Fruit fly (Drosophila melanogaster) whole organism, embryonic: Measurements from ENCODE around the gene CG43339.
A peak's percentile ranks its signal among the peaks of the same experiment; 100 is the strongest.

ENCODE experiments used
- Ada2b ChIP-seq: fragments of 200-800 bp; sonication (Bioruptor generic); IDR thresholded peaks from 2 replicates; pipeline ENCODE4 v1.3.6; 2022; ENCODE audit warnings: missing biosample characterization, missing genetic modification characterization
- Awh ChIP-seq: fragments of 200-800 bp; sonication (Bioruptor generic); IDR thresholded peaks from 2 replicates; pipeline ENCODE4, ENCODE4 v1.3.6; 2022; ENCODE audit warnings: missing biosample characterization, missing genetic modification characterization
- B-H1 ChIP-seq: fragments of 200-800 bp; sonication (Bioruptor generic); IDR thresholded peaks from 3 replicates; pipeline ENCODE4 v1.3.6; 2022; ENCODE audit warnings: missing biosample characterization, missing genetic modification characterization
- CG10431 ChIP-seq: fragments of 200-800 bp; sonication (Bioruptor generic); optimal IDR thresholded peaks from 3 replicates; lab custom pipeline; 2018; ENCODE audit warnings: missing biosample characterization, mild to moderate bottlenecking, missing genetic modification characterization
- CG14441 ChIP-seq: fragments of 200-800 bp; sonication (Bioruptor generic); IDR thresholded peaks from 2 replicates; pipeline ENCODE4 v1.3.6; 2022; ENCODE audit warnings: missing biosample characterization, missing genetic modification characterization
- CG1647 ChIP-seq: fragments of 200-800 bp; sonication (Bioruptor generic); optimal IDR thresholded peaks from 3 replicates; lab custom pipeline; 2016; ENCODE audit warnings: missing biosample characterization, missing genetic modification characterization
- CG16863 ChIP-seq: fragments of 200-800 bp; sonication (Bioruptor generic); optimal IDR thresholded peaks from 3 replicates; lab custom pipeline; 2016; ENCODE audit warnings: missing biosample characterization, missing genetic modification characterization
- CG1832 ChIP-seq: fragments of 200-800 bp; sonication (Bioruptor generic); optimal IDR thresholded peaks from 2 replicates; lab custom pipeline; 2017; ENCODE audit warnings: missing biosample characterization, mild to moderate bottlenecking, missing genetic modification characterization, inconsistent platforms
- CG3281 ChIP-seq: fragments of 200-800 bp; sonication (Bioruptor generic); optimal IDR thresholded peaks from 3 replicates; lab custom pipeline; 2017; ENCODE audit warnings: missing biosample characterization, mild to moderate bottlenecking, missing genetic modification characterization
- CG4404 ChIP-seq: fragments of 200-800 bp; sonication (Bioruptor generic); IDR thresholded peaks from 2 replicates; pipeline ENCODE4 v1.3.6; 2022; ENCODE audit warnings: missing biosample characterization, missing genetic modification characterization
- CG4820 ChIP-seq: fragments of 200-800 bp; sonication (Bioruptor generic); optimal IDR thresholded peaks from 3 replicates; lab custom pipeline; 2016; ENCODE audit warnings: missing biosample characterization, missing genetic modification characterization
- CG5180 ChIP-seq: fragments of 200-800 bp; sonication (Bioruptor generic); optimal IDR thresholded peaks from 3 replicates; lab custom pipeline; 2017; ENCODE audit warnings: missing biosample characterization, missing genetic modification characterization, mild to moderate bottlenecking, moderate library complexity, missing genetic modification reagents
- CG6175 ChIP-seq: fragments of 200-800 bp; sonication (Bioruptor generic); IDR thresholded peaks from 3 replicates; pipeline ENCODE4 v1.3.6; 2022; ENCODE audit warnings: missing biosample characterization, missing genetic modification characterization
- CG6765 ChIP-seq: fragments of 200-800 bp; sonication (Bioruptor generic); optimal IDR thresholded peaks from 3 replicates; lab custom pipeline; 2017; ENCODE audit warnings: missing biosample characterization, mild to moderate bottlenecking, missing genetic modification characterization
- CG6854 ChIP-seq: fragments of 200-800 bp; sonication (Bioruptor generic); optimal IDR thresholded peaks from 3 replicates; lab custom pipeline; 2017; ENCODE audit warnings: missing biosample characterization, mild to moderate bottlenecking, missing genetic modification characterization
- CG7372 ChIP-seq: fragments of 200-800 bp; sonication (Bioruptor generic); IDR thresholded peaks from 2 replicates; pipeline ENCODE4 v1.3.6; 2022; ENCODE audit warnings: missing biosample characterization, missing genetic modification characterization
- CG8281 ChIP-seq: fragments of 200-800 bp; sonication (Bioruptor generic); optimal IDR thresholded peaks from 2 replicates; lab custom pipeline; 2018; ENCODE audit warnings: missing biosample characterization, mild to moderate bottlenecking, missing genetic modification characterization, moderate library complexity
- CG8359 ChIP-seq: fragments of 200-800 bp; sonication (Bioruptor generic); optimal IDR thresholded peaks from 2 replicates; lab custom pipeline; 2017; ENCODE audit warnings: missing biosample characterization, mild to moderate bottlenecking, missing genetic modification characterization, borderline replicate concordance
- CG9437 ChIP-seq: fragments of 200-800 bp; sonication (Bioruptor generic); optimal IDR thresholded peaks from 2 replicates; lab custom pipeline; 2018; ENCODE audit warnings: missing biosample characterization, mild to moderate bottlenecking, missing genetic modification characterization
- CG9797 ChIP-seq: fragments of 200-800 bp; sonication (Bioruptor generic); optimal IDR thresholded peaks from 3 replicates; lab custom pipeline; 2018; ENCODE audit warnings: missing biosample characterization, mild to moderate bottlenecking, missing genetic modification characterization
- Dad ChIP-seq: fragments of 200-800 bp; sonication (Bioruptor generic); optimal IDR thresholded peaks from 3 replicates; lab custom pipeline; 2016; ENCODE audit warnings: missing biosample characterization, missing genetic modification characterization
- Gsc ChIP-seq: fragments of 200-800 bp; sonication (Bioruptor generic); IDR thresholded peaks from 2 replicates; pipeline ENCODE4 v1.3.6; 2022; ENCODE audit warnings: missing biosample characterization, missing genetic modification characterization
- HLH3B ChIP-seq: fragments of 200-800 bp; sonication (Bioruptor generic); IDR thresholded peaks from 2 replicates; pipeline ENCODE4 v1.3.6; 2022; ENCODE audit warnings: missing biosample characterization, missing genetic modification characterization
- Hr78 ChIP-seq, 2 experiments: fragments of 200-800 bp in 1 of 2; fragments of >200 bp in 1 of 2; sonication (Bioruptor generic) in 1 of 2; optimal IDR thresholded peaks; 2 replicates each; lab custom pipeline; 2017 to 2019; ENCODE audit warnings: missing biosample characterization in 2 of 2, missing genetic modification characterization in 2 of 2, mild to moderate bottlenecking in 1 of 2, moderate library complexity in 1 of 2
- Mrtf ChIP-seq: fragments of 200-800 bp; sonication (Bioruptor generic); IDR thresholded peaks from 3 replicates; pipeline ENCODE4 v1.3.6; 2022; ENCODE audit warnings: missing biosample characterization, missing genetic modification characterization
- NC2α ChIP-seq: fragments of 200-800 bp; sonication (Bioruptor generic); optimal IDR thresholded peaks from 2 replicates; lab custom pipeline; 2016; ENCODE audit warnings: missing biosample characterization, missing genetic modification characterization
- NC2β ChIP-seq: fragments of 200-800 bp; sonication (Bioruptor generic); optimal IDR thresholded peaks from 2 replicates; lab custom pipeline; 2016; ENCODE audit warnings: missing biosample characterization, missing genetic modification characterization
- Ravus ChIP-seq: fragments of 200-800 bp; sonication (Bioruptor generic); IDR thresholded peaks from 2 replicates; pipeline ENCODE4 v1.3.6; 2022; ENCODE audit warnings: missing biosample characterization, missing genetic modification characterization
- TFAM ChIP-seq: fragments of 200-800 bp; sonication (Bioruptor generic); optimal IDR thresholded peaks from 2 replicates; lab custom pipeline; 2017; ENCODE audit warnings: missing biosample characterization, missing genetic modification characterization, inconsistent platforms
- Xbp1 ChIP-seq: fragments of 200-800 bp; sonication (Bioruptor generic); optimal IDR thresholded peaks from 3 replicates; lab custom pipeline; 2016; ENCODE audit warnings: missing biosample characterization, mild to moderate bottlenecking, missing genetic modification characterization
- aop ChIP-seq: fragments of 200-800 bp; sonication (Bioruptor generic); IDR thresholded peaks from 2 replicates; pipeline ENCODE4 v1.3.6; 2022; ENCODE audit warnings: missing biosample characterization, missing genetic modification characterization
- br ChIP-seq: fragments of >200 bp; optimal IDR thresholded peaks from 2 replicates; lab custom pipeline; 2017
- da ChIP-seq: fragments of 200-800 bp; sonication (Bioruptor generic); optimal IDR thresholded peaks from 2 replicates; lab custom pipeline; 2016; ENCODE audit warnings: missing biosample characterization, missing genetic modification characterization
- ewg ChIP-seq: fragments of 200-800 bp; sonication (Bioruptor generic); optimal IDR thresholded peaks from 3 replicates; lab custom pipeline; 2017; ENCODE audit warnings: mild to moderate bottlenecking, missing biosample characterization, missing genetic modification reagents, missing genetic modification characterization
- exex ChIP-seq: fragments of 200-800 bp; sonication (Bioruptor generic); optimal IDR thresholded peaks from 4 replicates; lab custom pipeline; 2018; ENCODE audit warnings: missing biosample characterization, mild to moderate bottlenecking, missing genetic modification characterization, moderate library complexity
- gcm2 ChIP-seq: fragments of 200-800 bp; sonication (Bioruptor generic); optimal IDR thresholded peaks from 2 replicates; lab custom pipeline; 2016; ENCODE audit warnings: missing biosample characterization, missing genetic modification characterization
- gro ChIP-seq: fragments of 200-800 bp; sonication (Bioruptor generic); optimal IDR thresholded peaks from 2 replicates; lab custom pipeline; 2016; ENCODE audit warnings: missing biosample characterization, missing genetic modification characterization
- klu ChIP-seq: fragments of 200-800 bp; sonication (Bioruptor generic); IDR thresholded peaks from 2 replicates; pipeline ENCODE4 v1.3.6; 2022; ENCODE audit warnings: missing biosample characterization, missing genetic modification characterization
- nerfin-2 ChIP-seq: fragments of 200-800 bp; sonication (Bioruptor generic); IDR thresholded peaks from 2 replicates; pipeline ENCODE4 v1.3.6; 2022; ENCODE audit warnings: missing biosample characterization, missing genetic modification characterization; ENCODE audit not compliant: partially characterized antibody
- nmo ChIP-seq: fragments of 200-800 bp; sonication (Bioruptor generic); optimal IDR thresholded peaks from 2 replicates; lab custom pipeline; 2018; ENCODE audit warnings: missing biosample characterization, mild to moderate bottlenecking, missing genetic modification characterization, moderate library complexity
- org-1 ChIP-seq: fragments of 200-800 bp; sonication (Bioruptor generic); optimal IDR thresholded peaks from 2 replicates; lab custom pipeline; 2017; ENCODE audit warnings: missing biosample characterization, missing genetic modification characterization
- pho ChIP-seq: fragments of 200-800 bp; sonication (Bioruptor generic); optimal IDR thresholded peaks from 2 replicates; lab custom pipeline; 2016; ENCODE audit warnings: missing biosample characterization, missing genetic modification characterization
- pum ChIP-seq: fragments of 200-800 bp; sonication (Bioruptor generic); optimal IDR thresholded peaks from 2 replicates; lab custom pipeline; 2016; ENCODE audit warnings: missing biosample characterization, missing genetic modification characterization
- ro ChIP-seq: fragments of 200-800 bp; sonication (Bioruptor generic); IDR thresholded peaks from 2 replicates; pipeline ENCODE4 v1.3.6; 2022; ENCODE audit warnings: missing biosample characterization, missing genetic modification characterization
- salm ChIP-seq: fragments of 200-800 bp; sonication (Bioruptor generic); optimal IDR thresholded peaks from 2 replicates; lab custom pipeline; 2018; ENCODE audit warnings: missing biosample characterization, mild to moderate bottlenecking, missing genetic modification characterization
- sd ChIP-seq: fragments of 200-800 bp; sonication (Bioruptor generic); optimal IDR thresholded peaks from 3 replicates; lab custom pipeline; 2018; ENCODE audit warnings: missing biosample characterization, mild to moderate bottlenecking, missing genetic modification characterization, moderate library complexity
- slp2 ChIP-seq: fragments of 200-800 bp; sonication (Bioruptor generic); optimal IDR thresholded peaks from 2 replicates; lab custom pipeline; 2016; ENCODE audit warnings: missing biosample characterization, missing genetic modification characterization
- sqz ChIP-seq: fragments of 200-800 bp; sonication (Bioruptor generic); optimal IDR thresholded peaks from 3 replicates; lab custom pipeline; 2018; ENCODE audit warnings: missing biosample characterization, mild to moderate bottlenecking, missing genetic modification characterization
- toy ChIP-seq: fragments of 200-800 bp; sonication (Bioruptor generic); IDR thresholded peaks from 2 replicates; pipeline ENCODE4 v1.3.6; 2022; ENCODE audit warnings: missing biosample characterization, missing genetic modification characterization
- trh ChIP-seq: fragments of 200-800 bp; sonication (Bioruptor generic); optimal IDR thresholded peaks from 2 replicates; lab custom pipeline; 2016; ENCODE audit warnings: missing biosample characterization, missing genetic modification characterization
- wor ChIP-seq: fragments of 200-800 bp; sonication (Bioruptor generic); IDR thresholded peaks from 2 replicates; pipeline ENCODE4 v1.3.6; 2022; ENCODE audit warnings: missing biosample characterization, missing genetic modification characterization
- zf30C ChIP-seq: fragments of 200-800 bp; sonication (Bioruptor generic); optimal IDR thresholded peaks from 3 replicates; lab custom pipeline; 2018; ENCODE audit warnings: missing biosample characterization, mild to moderate bottlenecking, missing genetic modification characterization

Gene CG43339

DNA sequence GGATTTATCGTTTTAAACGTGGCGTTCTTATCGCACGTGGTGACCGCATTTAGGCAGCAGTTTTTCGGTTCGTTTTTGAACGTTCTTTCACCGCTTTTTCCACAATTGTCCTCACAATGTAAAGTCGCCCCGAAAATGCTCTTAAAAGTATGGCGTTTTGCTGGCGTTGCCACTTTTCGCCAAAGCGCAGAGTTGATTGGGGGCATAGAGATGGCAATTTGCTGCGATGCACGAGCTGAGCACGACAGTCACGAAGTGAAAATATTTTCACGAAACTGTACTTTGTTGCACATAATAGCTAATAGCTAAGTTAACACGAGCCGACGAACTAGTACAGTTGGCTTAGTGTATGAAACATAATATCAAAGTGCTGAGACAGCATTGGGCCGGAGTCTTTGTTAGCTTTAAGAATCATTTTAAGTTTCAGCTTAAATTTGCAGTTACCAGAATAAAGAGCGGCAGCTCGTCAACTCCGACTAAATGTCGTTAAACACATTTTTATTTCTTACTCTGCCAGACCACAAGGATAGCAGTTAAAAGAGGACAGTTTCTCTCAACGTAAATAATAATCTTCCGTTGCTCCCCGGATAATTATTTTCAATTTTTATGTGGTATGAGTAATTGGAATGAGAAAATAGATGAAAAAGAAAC is 15.7 kb upstream of the CG43339 start, which contains the start of gene msl-1 (continued):
- no peak for TF ChIP-seq org-1
- TF ChIP-seq CG4404 (GFP tag; lab: Robert Waterston, UW): peak; percentile 6; the same call in 1 of the 2 replicates
- no peak for TF ChIP-seq TFAM
- no peak for TF ChIP-seq CG6854
- peak; percentile 30 for TF ChIP-seq CG9797 (GFP tag; lab: Kevin White, UChicago)
- TF ChIP-seq klu (GFP tag; lab: Robert Waterston, UW): no peak
- no peak for TF ChIP-seq CG7372 (GFP tag; lab: Robert Waterston, UW)
- no peak for TF ChIP-seq ro (GFP tag; lab: Robert Waterston, UW)
- TF ChIP-seq nmo (GFP tag; lab: Kevin White, UChicago): peak; percentile 43
- TF ChIP-seq CG16863 (GFP tag; lab: Kevin White, UChicago): no peak
- TF ChIP-seq CG10431 (GFP tag; lab: Kevin White, UChicago): no peak
- no peak for TF ChIP-seq Awh (GFP tag; lab: Robert Waterston, UW)
- TF ChIP-seq NC2α (GFP tag; lab: Kevin White, UChicago): no peak
- peak; percentile 37 for TF ChIP-seq pum (GFP tag; lab: Kevin White, UChicago)
- no peak for TF ChIP-seq CG8281 (tag; lab: Kevin White, UChicago)
- TF ChIP-seq br (lab: Kevin White, UChicago): no peak
- TF ChIP-seq slp2 (GFP tag; lab: Kevin White, UChicago): no peak
- no peak for TF ChIP-seq B-H1 (GFP tag; lab: Robert Waterston, UW)
- TF ChIP-seq gcm2 (GFP tag; lab: Kevin White, UChicago): no peak
- TF ChIP-seq wor (GFP tag; lab: Robert Waterston, UW): no peak
- no peak for TF ChIP-seq CG3281 (GFP tag; lab: Kevin White, UChicago)
- no peak for TF ChIP-seq Hr78 (GFP tag; optimal IDR thresholded peaks at IDR 0.05; lab: Kevin White, UChicago)
- TF ChIP-seq nerfin-2 (GFP tag; lab: Robert Waterston, UW): peak; percentile 90
- no peak for TF ChIP-seq CG1832 (GFP tag; lab: Kevin White, UChicago)
- TF ChIP-seq CG6765: no peak
- TF ChIP-seq CG1647 (GFP tag; lab: Kevin White, UChicago): peak; percentile 35
- no peak for TF ChIP-seq CG5180 (GFP tag; lab: Kevin White, UChicago)
- no peak for TF ChIP-seq Dad
- no peak for TF ChIP-seq da (GFP tag; lab: Kevin White, UChicago)
- TF ChIP-seq Mrtf (GFP tag; lab: Robert Waterston, UW): no peak
- TF ChIP-seq pho (GFP tag; lab: Kevin White, UChicago): peak; percentile 29
- TF ChIP-seq zf30C (GFP tag; lab: Kevin White, UChicago): no peak
- TF ChIP-seq sqz: peak; percentile 26
- TF ChIP-seq CG8359: no peak
- TF ChIP-seq salm (tag; lab: Kevin White, UChicago): no peak
- TF ChIP-seq exex (tag; lab: Kevin White, UChicago): no peak
- 0 out of 2 replicates have a peak, but pooled peaks have one; percentile 4 for TF ChIP-seq Ada2b (GFP tag; lab: Robert Waterston, UW)
- no peak for TF ChIP-seq toy (GFP tag; lab: Robert Waterston, UW)
- TF ChIP-seq HLH3B (GFP tag; lab: Robert Waterston, UW): no peak
- no peak for TF ChIP-seq CG4820 (GFP tag; lab: Kevin White, UChicago)
- peak; percentile 20 for TF ChIP-seq gro (GFP tag; lab: Kevin White, UChicago)
- no peak for TF ChIP-seq CG6175 (GFP tag; lab: Robert Waterston, UW)
- TF ChIP-seq ewg (GFP tag; lab: Kevin White, UChicago): no peak
- TF ChIP-seq CG9437 (GFP tag; lab: Kevin White, UChicago): no peak
- no peak for TF ChIP-seq aop (GFP tag; lab: Robert Waterston, UW)
- no peak for TF ChIP-seq sd
- TF ChIP-seq trh (GFP tag; lab: Kevin White, UChicago): no peak
- no peak for TF ChIP-seq CG14441
- no peak for TF ChIP-seq Gsc (GFP tag; lab: Robert Waterston, UW)
- peak; percentile 49 for TF ChIP-seq NC2β (GFP tag; lab: Kevin White, UChicago)
- peak; percentile 44 for TF ChIP-seq Xbp1 (GFP tag; lab: Kevin White, UChicago)
- no peak for TF ChIP-seq Ravus (GFP tag; lab: Robert Waterston, UW)
